Worm (Caenorhabditis elegans): ENCODE measurements around the gene R09E12.9.
"Not testable (repeated sequence)": the region's sequence is repeated elsewhere in the genome, so short reads cannot be mapped to it uniquely, and the experiment has no call there.

Gene R09E12.9

DNA sequence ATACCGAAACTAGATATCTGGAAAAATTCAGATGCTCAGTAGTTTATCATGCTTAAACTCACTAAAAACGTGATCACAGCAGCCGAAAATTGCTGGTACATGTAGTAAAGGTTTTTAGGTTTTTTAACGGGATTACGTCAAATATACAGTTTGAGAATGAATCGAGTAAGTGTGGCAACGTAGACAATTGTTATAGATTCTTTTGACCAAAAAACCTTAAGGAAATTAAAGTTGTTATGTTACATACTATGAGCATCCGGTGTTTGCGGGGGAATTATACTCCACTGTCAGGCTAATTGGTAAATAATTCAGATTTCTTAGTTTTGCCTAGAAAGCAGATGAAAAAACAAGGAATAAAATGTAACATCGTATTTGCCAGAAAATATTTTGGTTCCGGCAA, 43.2 kb downstream of the R09E12.9 start, which contains the start of gene srx-32:
srx-32 (minus strand) TSS at position 101 of the 400 bp plus-strand sequence.
- not testable (repeated sequence) for TF ChIP-seq lin-39, C34B4.2, C16A3.4 (tag; optimal IDR thresholded peaks at IDR 0.05)

DNA sequence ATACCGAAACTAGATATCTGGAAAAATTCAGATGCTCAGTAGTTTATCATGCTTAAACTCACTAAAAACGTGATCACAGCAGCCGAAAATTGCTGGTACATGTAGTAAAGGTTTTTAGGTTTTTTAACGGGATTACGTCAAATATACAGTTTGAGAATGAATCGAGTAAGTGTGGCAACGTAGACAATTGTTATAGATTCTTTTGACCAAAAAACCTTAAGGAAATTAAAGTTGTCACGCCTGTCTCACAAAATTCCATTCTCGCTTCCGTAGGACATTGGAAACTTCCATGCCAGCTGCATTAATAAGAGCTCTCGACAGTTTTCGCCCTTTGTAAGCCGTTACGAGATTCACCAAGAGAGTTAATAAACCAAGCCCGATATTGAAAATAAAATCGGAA, 45.5 kb downstream of the R09E12.9 start, which contains the start of gene srx-31:
srx-31 (minus strand) TSS at position 101 of the 400 bp plus-strand sequence.
- TF ChIP-seq nhr-76, aha-1, fkh-8 (tag; optimal IDR thresholded peaks at IDR 0.05): not testable (repeated sequence)

DNA sequence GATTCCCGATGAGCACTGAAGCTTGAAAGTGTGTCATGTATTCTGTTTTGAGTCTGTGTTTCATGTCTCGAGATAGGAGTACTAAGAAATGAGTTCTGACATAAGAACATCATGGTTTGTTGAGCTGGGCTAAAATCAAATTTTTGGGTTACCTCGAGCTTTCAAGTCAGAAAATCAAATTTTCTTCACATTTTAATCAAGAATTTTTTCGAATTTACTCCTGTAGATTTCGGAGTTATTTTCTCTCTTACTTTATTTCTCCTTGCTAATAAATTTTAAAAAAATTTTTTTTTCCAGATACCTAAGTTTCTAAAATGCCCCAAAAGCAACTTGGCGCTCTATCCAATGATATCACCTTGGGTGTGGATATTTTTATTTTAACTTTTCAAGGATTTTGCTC, 48.7 kb downstream of the R09E12.9 start, which contains the start of gene F41H8.2:
F41H8.2 (plus strand) TSS at position 301 of the 400 bp plus-strand sequence.
- no peak for TF ChIP-seq egl-13 (tag; optimal IDR thresholded peaks at IDR 0.05)
- no peak for TF ChIP-seq fkh-8 (tag; optimal IDR thresholded peaks at IDR 0.05)
- TF ChIP-seq fkh-10 (GFP tag; optimal IDR thresholded peaks at IDR 0.05), result no peak
- TF ChIP-seq ztf-11 (tag; optimal IDR thresholded peaks at IDR 0.05), result no peak
- no peak for TF ChIP-seq zag-1 (tag; optimal IDR thresholded peaks at IDR 0.05)
- no peak for TF ChIP-seq ceh-63 (GFP tag; optimal IDR thresholded peaks at IDR 0.05)
- TF ChIP-seq zip-4 (GFP tag; optimal IDR thresholded peaks at IDR 0.05), result no peak
- TF ChIP-seq nhr-19 (GFP tag; conservative IDR thresholded peaks at IDR 0.05), result no peak
- TF ChIP-seq xbp-1 (tag; optimal IDR thresholded peaks at IDR 0.05), result no peak
- no peak for TF ChIP-seq egl-27 (tag; optimal IDR thresholded peaks at IDR 0.05)
- no peak for TF ChIP-seq lin-15B (tag; optimal IDR thresholded peaks at IDR 0.05)
- TF ChIP-seq nhr-90 (tag; optimal IDR thresholded peaks at IDR 0.05; ENCODE audit: poor library complexity), result no peak

Measured in whole organism, L1 larva.